Worm (Caenorhabditis elegans): ENCODE data around the gene cec-4.

cec-4 gene

DNA sequence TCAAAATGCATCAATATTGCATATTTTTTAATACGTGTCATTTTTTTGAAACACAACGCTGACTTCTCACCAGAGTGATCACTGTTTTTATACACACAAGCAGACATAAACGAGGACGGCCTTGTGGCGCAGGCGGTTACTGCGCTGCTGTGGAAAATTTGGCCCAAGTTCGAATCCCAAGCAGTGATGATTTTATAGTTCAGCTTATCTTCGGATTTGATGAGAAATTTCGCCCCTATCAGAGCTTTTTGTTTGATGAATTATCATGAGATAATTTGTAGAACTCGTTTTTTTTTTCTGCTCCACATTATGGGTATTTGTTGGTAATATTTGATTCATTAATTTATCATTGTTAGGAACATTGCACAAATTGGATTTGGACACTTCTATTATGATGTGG lies 1.6 kb upstream of the cec-4 start (continued):
- TF ChIP-seq F23B12.7 (tag; optimal IDR thresholded peaks at IDR 0.05; ENCODE audit: insufficient read depth) (peak; percentile 96), snpc-3.4 (tag; optimal IDR thresholded peaks at IDR 0.05) (peak; percentile 92), lin-54 (GFP tag; optimal IDR thresholded peaks at IDR 0.05) (peak; percentile 85), ztf-28 (GFP tag; IDR thresholded peaks at IDR 0.05) (peak; percentile 86), F57A8.1 (GFP tag; optimal IDR thresholded peaks at IDR 0.05) (peak; percentile 97), madf-6 (GFP tag; IDR thresholded peaks at IDR 0.05) (no peak), dox-1 (GFP tag; IDR thresholded peaks at IDR 0.05) (peak; percentile 93), ztf-6 (GFP tag; IDR thresholded peaks at IDR 0.05) (peak; percentile 82; the same call in 1 of the 2 replicates), tbx-9 (tag; optimal IDR thresholded peaks at IDR 0.05; ENCODE audit: borderline replicate concordance) (no peak), ceh-79 (tag; optimal IDR thresholded peaks at IDR 0.05) (peak; percentile 91), unc-62 (GFP tag; optimal IDR thresholded peaks at IDR 0.05) (no peak), let-607 (tag; optimal IDR thresholded peaks at IDR 0.05) (peak; percentile 43 to 75), attf-6 (GFP tag; IDR thresholded peaks at IDR 0.05) (peak; percentile 79), let-526 (GFP tag; IDR thresholded peaks at IDR 0.05) (peak; percentile 73; the same call in 1 of the 2 replicates), pbrm-1 (GFP tag; IDR thresholded peaks at IDR 0.05) (peak; percentile 88), madf-10 (tag; optimal IDR thresholded peaks at IDR 0.05) (peak; percentile 84), F49E8.2 (tag; optimal IDR thresholded peaks at IDR 0.05; ENCODE audit: insufficient read depth) (peak; percentile 94), F37B4.10 (GFP tag; IDR thresholded peaks at IDR 0.05) (0 out of 2 replicates have a peak, but pooled peaks have one; percentile 82), Y79H2A.3 (GFP tag; conservative IDR thresholded peaks at IDR 0.05) (peak; percentile 75; the same call in 1 of the 2 replicates), dpff-1 (tag; optimal IDR thresholded peaks at IDR 0.05) (peak; percentile 38), hsf-1 (GFP tag; IDR thresholded peaks at IDR 0.05) (peak; percentile 71), sea-2 (GFP tag; IDR thresholded peaks at IDR 0.05) (no peak; the same call in 1 of the 2 replicates), ztf-25 (GFP tag; IDR thresholded peaks at IDR 0.05) (peak; percentile 97), fkh-3 (tag; optimal IDR thresholded peaks at IDR 0.05) (peak; percentile 88), nhr-179 (tag; optimal IDR thresholded peaks at IDR 0.05) (peak; percentile 22), nfya-1 (tag; optimal IDR thresholded peaks at IDR 0.05; ENCODE audit: borderline replicate concordance, insufficient read depth) (no peak), F52B5.7 (tag; optimal IDR thresholded peaks at IDR 0.05) (peak; percentile 96), hmg-20 (GFP tag; IDR thresholded peaks at IDR 0.05) (peak; percentile 85), mes-4 (tag; optimal IDR thresholded peaks at IDR 0.05) (peak; percentile 92), sptf-2 (GFP tag; optimal IDR thresholded peaks at IDR 0.05) (peak; percentile 94), chd-7 (tag; optimal IDR thresholded peaks at IDR 0.05) (peak; percentile 92), ceh-100 (GFP tag; IDR thresholded peaks at IDR 0.05) (peak; percentile 79), nhr-80 (tag; optimal IDR thresholded peaks at IDR 0.05) (peak; percentile 45), Y53F4B.3 (GFP tag; IDR thresholded peaks at IDR 0.05) (peak; percentile 68; the same call in 1 of the 2 replicates), akir-1 (GFP tag; optimal IDR thresholded peaks at IDR 0.05) (no peak), B0035.1 (tag; optimal IDR thresholded peaks at IDR 0.05) (peak; percentile 86), ekl-4 (GFP tag; IDR thresholded peaks at IDR 0.05) (peak; percentile 88), lag-1 (GFP tag; IDR thresholded peaks at IDR 0.05) (0 out of 2 replicates have a peak, but pooled peaks have one; percentile 12), nhr-27 (tag; optimal IDR thresholded peaks at IDR 0.05) (peak; percentile 92), hrde-1 (tag; optimal IDR thresholded peaks at IDR 0.05; ENCODE audit: borderline replicate concordance) (peak; percentile 96), F57C9.4 (tag; optimal IDR thresholded peaks at IDR 0.05) (no peak), B0336.3 (GFP tag; IDR thresholded peaks at IDR 0.05) (no peak; the same call in none of the 2 replicates), ceh-58 (GFP tag; IDR thresholded peaks at IDR 0.05) (peak; percentile 97), die-1 (tag; optimal IDR thresholded peaks at IDR 0.05) (peak; percentile 98), tbp1 (GFP tag; optimal IDR thresholded peaks at IDR 0.05) (peak; percentile 100), nfya-2 (GFP tag; IDR thresholded peaks at IDR 0.05) (no peak), K12H6.12 (tag; optimal IDR thresholded peaks at IDR 0.05) (peak; percentile 31), T26A5.8 (tag; optimal IDR thresholded peaks at IDR 0.05) (peak; percentile 93)
